Fruit fly (Drosophila melanogaster) whole organism, embryonic: ENCODE results near the gene CG11898.

ENCODE experiments used
- B-H2 ChIP-seq: fragments of 200-800 bp; sonication (Bioruptor generic); optimal IDR thresholded peaks from 2 replicates; lab custom pipeline; 2018; ENCODE audit warnings: missing biosample characterization, mild to moderate bottlenecking, missing genetic modification characterization
- Blimp-1 ChIP-seq: fragments of 200-800 bp; sonication (Bioruptor generic); optimal IDR thresholded peaks from 3 replicates; lab custom pipeline; 2018; ENCODE audit warnings: missing biosample characterization, missing genetic modification characterization, mild to moderate bottlenecking, moderate library complexity, missing genetic modification reagents
- BtbVII ChIP-seq: fragments of 200-800 bp; sonication (Bioruptor generic); optimal IDR thresholded peaks from 3 replicates; lab custom pipeline; 2017; ENCODE audit warnings: missing biosample characterization, mild to moderate bottlenecking, missing genetic modification characterization
- CG10321 ChIP-seq: fragments of 200-800 bp; sonication (Bioruptor generic); IDR thresholded peaks from 2 replicates; pipeline ENCODE4 v1.3.6; 2022; ENCODE audit warnings: missing biosample characterization, missing genetic modification characterization
- CG11456 ChIP-seq: fragments of 200-800 bp; sonication (Bioruptor generic); IDR thresholded peaks from 3 replicates; pipeline ENCODE4 v1.3.6; 2022; ENCODE audit warnings: missing biosample characterization, missing genetic modification characterization
- CG11696 ChIP-seq: fragments of 200-800 bp; sonication (Bioruptor generic); IDR thresholded peaks from 2 replicates; pipeline ENCODE4 v1.3.6; 2022; ENCODE audit warnings: missing biosample characterization, missing genetic modification characterization
- CG12236 ChIP-seq: fragments of 200-800 bp; sonication (Bioruptor generic); optimal IDR thresholded peaks from 2 replicates; lab custom pipeline; 2016; ENCODE audit warnings: missing biosample characterization, missing genetic modification characterization
- CG12299 ChIP-seq: fragments of 200-800 bp; sonication (Bioruptor generic); optimal IDR thresholded peaks from 2 replicates; lab custom pipeline; 2018; ENCODE audit warnings: missing biosample characterization, mild to moderate bottlenecking, missing genetic modification characterization
- CG17385 ChIP-seq: fragments of 200-800 bp; sonication (Bioruptor generic); optimal IDR thresholded peaks from 3 replicates; lab custom pipeline; 2018; ENCODE audit warnings: missing biosample characterization, mild to moderate bottlenecking, missing genetic modification characterization
- CG1832 ChIP-seq: fragments of 200-800 bp; sonication (Bioruptor generic); optimal IDR thresholded peaks from 2 replicates; lab custom pipeline; 2017; ENCODE audit warnings: missing biosample characterization, mild to moderate bottlenecking, missing genetic modification characterization, inconsistent platforms
- CG30431 ChIP-seq: fragments of 200-800 bp; sonication (Bioruptor generic); optimal IDR thresholded peaks from 2 replicates; lab custom pipeline; 2017; ENCODE audit warnings: missing biosample characterization, missing genetic modification characterization
- CG34376 ChIP-seq: fragments of 200-800 bp; sonication (Bioruptor generic); optimal IDR thresholded peaks from 2 replicates; lab custom pipeline; 2018; ENCODE audit warnings: missing biosample characterization, mild to moderate bottlenecking, missing genetic modification characterization
- CG43689 ChIP-seq: fragments of 200-800 bp; sonication (Bioruptor generic); IDR thresholded peaks from 2 replicates; pipeline ENCODE4 v1.3.6; 2022; ENCODE audit warnings: missing biosample characterization, missing genetic modification characterization
- CG4707 ChIP-seq: fragments of 200-800 bp; sonication (Bioruptor generic); optimal IDR thresholded peaks from 2 replicates; lab custom pipeline; 2018; ENCODE audit warnings: missing biosample characterization, mild to moderate bottlenecking, missing genetic modification characterization, moderate library complexity
- CG6254 ChIP-seq: fragments of 200-800 bp; sonication (Bioruptor generic); optimal IDR thresholded peaks from 3 replicates; lab custom pipeline; 2017; ENCODE audit warnings: mild to moderate bottlenecking, missing biosample characterization, missing genetic modification reagents, missing genetic modification characterization
- CG7357 ChIP-seq: fragments of 200-800 bp; sonication (Bioruptor generic); IDR thresholded peaks from 3 replicates; pipeline ENCODE4 v1.3.6; 2022; ENCODE audit warnings: missing biosample characterization, missing genetic modification characterization
- CG7745 ChIP-seq: fragments of 200-800 bp; sonication (Bioruptor generic); optimal IDR thresholded peaks from 2 replicates; lab custom pipeline; 2018; ENCODE audit warnings: missing biosample characterization, mild to moderate bottlenecking, missing genetic modification characterization, moderate library complexity
- CG7786 ChIP-seq: fragments of 200-800 bp; sonication (Bioruptor generic); optimal IDR thresholded peaks from 2 replicates; lab custom pipeline; 2016; ENCODE audit warnings: missing biosample characterization, missing genetic modification characterization
- CG8089 ChIP-seq: fragments of 200-800 bp; sonication (Bioruptor generic); optimal IDR thresholded peaks from 3 replicates; lab custom pipeline; 2016; ENCODE audit warnings: missing biosample characterization, missing genetic modification characterization
- Dll ChIP-seq: fragments of 200-800 bp; sonication (Bioruptor generic); IDR thresholded peaks from 4 replicates; pipeline ENCODE4 v1.3.6; 2022; ENCODE audit warnings: missing biosample characterization, missing genetic modification characterization; ENCODE audit not compliant: partially characterized antibody
- Drgx ChIP-seq: fragments of 200-800 bp; sonication (Bioruptor generic); IDR thresholded peaks from 2 replicates; pipeline ENCODE4 v1.3.6; 2022; ENCODE audit warnings: missing biosample characterization, missing genetic modification characterization
- E2f1 ChIP-seq: fragments of 200-800 bp; sonication (Bioruptor generic); IDR thresholded peaks from 2 replicates; pipeline ENCODE4 v1.3.6; 2022; ENCODE audit warnings: missing biosample characterization, missing genetic modification characterization
- Ets65A ChIP-seq: fragments of 200-800 bp; sonication (Bioruptor generic); peaks from one replicate; lab custom pipeline; 2016; ENCODE audit warnings: missing biosample characterization, missing genetic modification characterization
- HLH4C ChIP-seq: fragments of 200-800 bp; sonication (Bioruptor generic); IDR thresholded peaks from 3 replicates; pipeline ENCODE4 v1.3.6; 2022; ENCODE audit warnings: missing biosample characterization, missing genetic modification characterization; ENCODE audit not compliant: partially characterized antibody
- Hmx ChIP-seq: fragments of 200-800 bp; sonication (Bioruptor generic); optimal IDR thresholded peaks from 2 replicates; lab custom pipeline; 2016; ENCODE audit warnings: missing biosample characterization, missing genetic modification characterization
- Hr39 ChIP-seq: fragments of >200 bp; optimal IDR thresholded peaks from 2 replicates; lab custom pipeline; 2017
- NFAT ChIP-seq: fragments of 200-800 bp; sonication (Bioruptor generic); IDR thresholded peaks from 2 replicates; pipeline ENCODE4 v1.3.6; 2022; ENCODE audit warnings: missing biosample characterization, missing genetic modification characterization
- Nf-YA ChIP-seq: fragments of 200-800 bp; sonication (Bioruptor generic); IDR thresholded peaks from 2 replicates; pipeline ENCODE4 v1.3.6; 2022; ENCODE audit warnings: missing biosample characterization, missing genetic modification characterization
- Rfx ChIP-seq: fragments of 200-800 bp; sonication (Bioruptor generic); IDR thresholded peaks from 2 replicates; pipeline ENCODE4 v1.3.6; 2022; ENCODE audit warnings: missing biosample characterization, missing genetic modification characterization
- Vsx1 ChIP-seq: fragments of 200-800 bp; sonication (Bioruptor generic); optimal IDR thresholded peaks from 2 replicates; lab custom pipeline; 2017; ENCODE audit warnings: missing biosample characterization, mild to moderate bottlenecking, missing genetic modification characterization, missing genetic modification reagents
- YL-1 ChIP-seq: fragments of 200-800 bp; sonication (Bioruptor generic); optimal IDR thresholded peaks from 3 replicates; lab custom pipeline; 2017; ENCODE audit warnings: missing biosample characterization, mild to moderate bottlenecking, missing genetic modification characterization
- bsh ChIP-seq, 2 experiments: fragments of 200-800 bp; sonication (Bioruptor generic); optimal IDR thresholded peaks; 2 replicates each; lab custom pipeline; 2017 to 2018; ENCODE audit warnings: mild to moderate bottlenecking in 2 of 2, missing biosample characterization in 2 of 2, missing genetic modification characterization in 2 of 2, moderate library complexity in 1 of 2
- chm ChIP-seq: fragments of 200-800 bp; sonication (Bioruptor generic); IDR thresholded peaks from 2 replicates; pipeline ENCODE4 v1.3.6; 2022; ENCODE audit warnings: missing biosample characterization, missing genetic modification characterization
- crol ChIP-seq: fragments of 200-800 bp; sonication (Bioruptor generic); IDR thresholded peaks from 2 replicates; pipeline ENCODE4 v1.3.6; 2022; ENCODE audit warnings: missing biosample characterization, missing genetic modification characterization
- danr ChIP-seq: fragments of 200-800 bp; sonication (Bioruptor generic); IDR thresholded peaks from 2 replicates; pipeline ENCODE4 v1.3.6; 2022; ENCODE audit warnings: missing biosample characterization, missing genetic modification characterization
- ewg ChIP-seq: fragments of 200-800 bp; sonication (Bioruptor generic); optimal IDR thresholded peaks from 3 replicates; lab custom pipeline; 2017; ENCODE audit warnings: mild to moderate bottlenecking, missing biosample characterization, missing genetic modification reagents, missing genetic modification characterization
- grn ChIP-seq: fragments of 200-800 bp; sonication (Bioruptor generic); optimal IDR thresholded peaks from 3 replicates; lab custom pipeline; 2017; ENCODE audit warnings: missing biosample characterization, missing genetic modification characterization
- knrl ChIP-seq: fragments of 200-800 bp; sonication (Bioruptor generic); IDR thresholded peaks from 3 replicates; pipeline ENCODE4 v1.3.6; 2022; ENCODE audit warnings: missing biosample characterization, missing genetic modification characterization; ENCODE audit not compliant: partially characterized antibody
- mirr ChIP-seq: fragments of 200-800 bp; sonication (Bioruptor generic); optimal IDR thresholded peaks from 3 replicates; lab custom pipeline; 2018; ENCODE audit warnings: missing biosample characterization, mild to moderate bottlenecking, missing genetic modification characterization
- oc ChIP-seq: fragments of 200-800 bp; sonication (Bioruptor generic); optimal IDR thresholded peaks from 2 replicates; lab custom pipeline; 2018; ENCODE audit warnings: missing biosample characterization, mild to moderate bottlenecking, missing genetic modification characterization, moderate library complexity
- ro ChIP-seq: fragments of 200-800 bp; sonication (Bioruptor generic); IDR thresholded peaks from 2 replicates; pipeline ENCODE4 v1.3.6; 2022; ENCODE audit warnings: missing biosample characterization, missing genetic modification characterization
- row ChIP-seq: fragments of 200-800 bp; sonication (Bioruptor generic); IDR thresholded peaks from 3 replicates; pipeline ENCODE4 v1.3.6; 2022; ENCODE audit warnings: missing biosample characterization, missing genetic modification characterization
- sc ChIP-seq, 3 experiments: fragments of >200 bp in 2 of 3; fragments of 200-800 bp in 1 of 3; sonication (Bioruptor generic) in 1 of 3; optimal IDR thresholded peaks; 2 replicates in 2 of 3; 3 replicates in 1 of 3; lab custom pipeline; 2017; ENCODE audit warnings: mild to moderate bottlenecking in 1 of 3, missing biosample characterization in 1 of 3, missing genetic modification characterization in 1 of 3, missing genetic modification reagents in 1 of 3
- schlank ChIP-seq: fragments of 200-800 bp; sonication (Bioruptor generic); optimal IDR thresholded peaks from 2 replicates; lab custom pipeline; 2018; ENCODE audit warnings: missing biosample characterization, mild to moderate bottlenecking, missing genetic modification characterization
- scrt ChIP-seq: fragments of 200-800 bp; sonication (Bioruptor generic); optimal IDR thresholded peaks from 2 replicates; lab custom pipeline; 2018; ENCODE audit warnings: missing biosample characterization, mild to moderate bottlenecking, missing genetic modification characterization, moderate library complexity
- sqz ChIP-seq: fragments of 200-800 bp; sonication (Bioruptor generic); optimal IDR thresholded peaks from 3 replicates; lab custom pipeline; 2018; ENCODE audit warnings: missing biosample characterization, mild to moderate bottlenecking, missing genetic modification characterization
- sr ChIP-seq: fragments of 200-800 bp; sonication (Bioruptor generic); IDR thresholded peaks from 3 replicates; pipeline ENCODE4 v1.3.6; 2022; ENCODE audit warnings: missing biosample characterization, missing genetic modification characterization
- vvl ChIP-seq: fragments of 200-800 bp; sonication (Bioruptor generic); IDR thresholded peaks from 2 replicates; pipeline ENCODE4 v1.3.6; 2022; ENCODE audit warnings: missing biosample characterization, missing genetic modification characterization
- z ChIP-seq: fragments of 200-800 bp; sonication (Bioruptor generic); IDR thresholded peaks from 3 replicates; pipeline ENCODE4 v1.3.6; 2022; ENCODE audit warnings: missing biosample characterization, missing genetic modification characterization

CG11898 gene

dm6 chr3R:29211702-29212101, 46.3 kb downstream of the CG11898 start:
- peak in 1 of 2 experiments; percentile 41 for TF ChIP-seq bsh (GFP tag; optimal IDR thresholded peaks at IDR 0.05; lab: Kevin White, UChicago)
- no peak for TF ChIP-seq CG1832 (GFP tag; lab: Kevin White, UChicago)
- no peak for TF ChIP-seq sqz (GFP tag; lab: Kevin White, UChicago)
- TF ChIP-seq B-H2 (GFP tag; lab: Kevin White, UChicago), result no peak
- TF ChIP-seq CG7786 (GFP tag; lab: Kevin White, UChicago), result no peak
- TF ChIP-seq Dll, result no peak
- TF ChIP-seq CG10321, result no peak
- peak; percentile 40; the same call in 1 of the 2 replicates for TF ChIP-seq Drgx (GFP tag; lab: Robert Waterston, UW)
- no peak for TF ChIP-seq CG12236 (GFP tag; lab: Kevin White, UChicago)
- no peak for TF ChIP-seq NFAT (GFP tag; lab: Robert Waterston, UW)
- no peak for TF ChIP-seq CG4707 (GFP tag; lab: Kevin White, UChicago)
- TF ChIP-seq vvl, result no peak
- no peak for TF ChIP-seq CG7745 (tag; lab: Kevin White, UChicago)
- TF ChIP-seq z, result no peak
- TF ChIP-seq YL-1 (GFP tag; lab: Kevin White, UChicago), result no peak
- no peak for TF ChIP-seq knrl
- TF ChIP-seq E2f1, result no peak
- no peak for TF ChIP-seq CG11456 (GFP tag; lab: Robert Waterston, UW)
- TF ChIP-seq, all 482 proteins: peak for 2

- TF ChIP-seq Blimp-1 (GFP tag; lab: Kevin White, UChicago), result no peak
- no peak for TF ChIP-seq Rfx (GFP tag; lab: Robert Waterston, UW)
- TF ChIP-seq scrt (GFP tag; lab: Kevin White, UChicago), result no peak
- 0 out of 3 replicates have a peak, but pooled peaks have one; percentile 20 for TF ChIP-seq sr
- TF ChIP-seq CG30431 (GFP tag; lab: Kevin White, UChicago), result no peak
- no peak for TF ChIP-seq CG34376 (GFP tag; lab: Kevin White, UChicago)
- no peak for TF ChIP-seq CG43689
- TF ChIP-seq row, result no peak
- peak; percentile 31; the same call in 1 of the 2 replicates for TF ChIP-seq crol
- TF ChIP-seq Hr39, result peak; percentile 87
Measured at dm6 chr3R:29212534-29212933, 47.1 kb downstream of the CG11898 start.

- TF ChIP-seq Nf-YA (GFP tag; lab: Robert Waterston, UW) (no peak), HLH4C (GFP tag; lab: Robert Waterston, UW) (no peak), ewg (GFP tag; lab: Kevin White, UChicago) (peak; percentile 6), Ets65A (GFP tag; lab: Kevin White, UChicago) (peak; percentile 85), chm (0 out of 2 replicates have a peak, but pooled peaks have one; percentile 22), CG30431 (GFP tag; lab: Kevin White, UChicago) (no peak), Vsx1 (GFP tag; lab: Kevin White, UChicago) (no peak), CG17385 (GFP tag; lab: Kevin White, UChicago) (peak; percentile 31)
Measured at dm6 chr3R:29213416-29213815, 48.0 kb downstream of the CG11898 start.

dm6 chr3R:29214262-29214661, 48.8 kb downstream of the CG11898 start:
- TF ChIP-seq CG11696 (peak; percentile 98), mirr (GFP tag; lab: Kevin White, UChicago) (peak; percentile 98), Hmx (peak; percentile 96), oc (tag; lab: Kevin White, UChicago) (peak; percentile 99), CG8089 (GFP tag; lab: Kevin White, UChicago) (peak; percentile 99), CG6254 (peak; percentile 98), ro (peak; percentile 97), CG12299 (peak; percentile 99), BtbVII (GFP tag; lab: Kevin White, UChicago) (peak; percentile 99), CG7357 (GFP tag; lab: Robert Waterston, UW) (peak; percentile 91), grn (GFP tag; lab: Kevin White, UChicago) (peak; percentile 94), danr (peak; percentile 98), sc (optimal IDR thresholded peaks at IDR 0.05; lab: Kevin White, UChicago) (no peak), sc (GFP tag; optimal IDR thresholded peaks at IDR 0.05; lab: Kevin White, UChicago) (peak; percentile 99), schlank (tag; lab: Kevin White, UChicago) (peak; percentile 98)
